Fruit fly (Drosophila melanogaster) whole organism, wandering third instar larva: Measurements from ENCODE around the gene CG31223.
A peak's percentile ranks its signal among the peaks of the same experiment; 100 is the strongest.

ENCODE experiments used
- Abd-B ChIP-seq: fragments of >200 bp; optimal IDR thresholded peaks from 2 replicates; lab custom pipeline; 2017; ENCODE audit warnings: missing biosample characterization, missing genetic modification characterization
- CG32264 ChIP-seq: fragments of 200-800 bp; sonication (Bioruptor generic); optimal IDR thresholded peaks from 2 replicates; lab custom pipeline; 2016; ENCODE audit warnings: missing biosample characterization, missing genetic modification characterization
- CG9705 ChIP-seq: fragments of 200-800 bp; sonication (Bioruptor generic); optimal IDR thresholded peaks from 2 replicates; lab custom pipeline; 2018; ENCODE audit warnings: missing biosample characterization, mild to moderate bottlenecking, missing genetic modification characterization
- CrebA ChIP-seq: fragments of 200-800 bp; sonication (Bioruptor generic); optimal IDR thresholded peaks from 2 replicates; lab custom pipeline; 2016; ENCODE audit warnings: missing biosample characterization, mild to moderate bottlenecking, missing genetic modification characterization, borderline replicate concordance
- Dfd ChIP-seq: fragments of >200 bp; optimal IDR thresholded peaks from 2 replicates; lab custom pipeline; 2017; ENCODE audit warnings: missing biosample characterization, missing genetic modification characterization
- Dif ChIP-seq: fragments of 200-275, 200-300 bp; sonication (Bioruptor generic); optimal IDR thresholded peaks from 2 replicates; lab custom pipeline; 2018; ENCODE audit warnings: missing biosample characterization, missing genetic modification characterization; ENCODE audit not compliant: partially characterized antibody
- GATAd ChIP-seq: sonication (Bioruptor generic); optimal IDR thresholded peaks from 2 replicates; lab custom pipeline; 2016; ENCODE audit warnings: missing biosample characterization, missing genetic modification characterization
- HLH106 ChIP-seq: fragments of 200-800 bp; optimal IDR thresholded peaks from 3 replicates; lab custom pipeline; 2019; ENCODE audit warnings: missing biosample characterization, mild to moderate bottlenecking, missing genetic modification characterization, moderate library complexity
- Hnf4 ChIP-seq: fragments of 200-800 bp; sonication (Bioruptor generic); optimal IDR thresholded peaks from 2 replicates; lab custom pipeline; 2016; ENCODE audit warnings: missing biosample characterization, mild to moderate bottlenecking, missing genetic modification characterization
- Hr78 ChIP-seq: fragments of >200 bp; optimal IDR thresholded peaks from 2 replicates; lab custom pipeline; 2017; ENCODE audit warnings: missing biosample characterization, missing genetic modification characterization
- Hr83 ChIP-seq: fragments of 200-300 bp; sonication (Bioruptor generic); optimal IDR thresholded peaks from 2 replicates; lab custom pipeline; 2016; ENCODE audit warnings: missing biosample characterization, mild to moderate bottlenecking, missing genetic modification characterization, moderate library complexity; ENCODE audit not compliant: poor library complexity, severe bottlenecking
- Jra ChIP-seq: sonication (Bioruptor generic); optimal IDR thresholded peaks from 2 replicates; lab custom pipeline; 2016; ENCODE audit warnings: missing biosample characterization, missing genetic modification characterization
- Mio ChIP-seq: sonication (Bioruptor generic); optimal IDR thresholded peaks from 2 replicates; lab custom pipeline; 2016; ENCODE audit warnings: missing biosample characterization, missing genetic modification characterization
- Myc ChIP-seq: fragments of >200 bp; optimal IDR thresholded peaks from 2 replicates; lab custom pipeline; 2017
- N ChIP-seq: fragments of >200 bp; optimal IDR thresholded peaks from 2 replicates; lab custom pipeline; 2018; ENCODE audit warnings: missing biosample characterization, missing external identifiers, missing genetic modification characterization
- OdsH ChIP-seq: fragments of 200-800 bp; sonication (Bioruptor generic); optimal IDR thresholded peaks from 2 replicates; lab custom pipeline; 2016; ENCODE audit warnings: missing biosample characterization, mild to moderate bottlenecking, missing genetic modification characterization
- Rel ChIP-seq, 2 experiments: fragments of 200-800 bp; sonication (Bioruptor generic) in 1 of 2; optimal IDR thresholded peaks; 2 replicates in 1 of 2; 3 replicates in 1 of 2; lab custom pipeline; 2016 to 2019; ENCODE audit warnings: mild to moderate bottlenecking in 2 of 2, missing biosample characterization in 2 of 2, missing genetic modification characterization in 2 of 2, moderate library complexity in 1 of 2
- Sp1 ChIP-seq: fragments of 200-800 bp; sonication (Bioruptor generic); optimal IDR thresholded peaks from 3 replicates; lab custom pipeline; 2019; ENCODE audit warnings: missing biosample characterization, mild to moderate bottlenecking, missing genetic modification characterization, moderate library complexity
- Vsx2 ChIP-seq: fragments of 200-300, 225-300 bp; sonication (Bioruptor generic); optimal IDR thresholded peaks from 2 replicates; lab custom pipeline; 2018; ENCODE audit warnings: missing biosample characterization, missing genetic modification characterization; ENCODE audit not compliant: partially characterized antibody
- br ChIP-seq: fragments of 200-800 bp; sonication (Bioruptor generic); optimal IDR thresholded peaks from 2 replicates; lab custom pipeline; 2016; ENCODE audit warnings: missing biosample characterization, missing genetic modification characterization
- brk ChIP-seq: fragments of 200-800 bp; sonication (Bioruptor generic); optimal IDR thresholded peaks from 2 replicates; lab custom pipeline; 2016; ENCODE audit warnings: missing biosample characterization, mild to moderate bottlenecking, missing genetic modification characterization
- dl ChIP-seq, 2 experiments: fragments of 175-275, 200-275 bp in 1 of 2; fragments of 200-275 bp in 1 of 2; sonication (Bioruptor generic); optimal IDR thresholded peaks; lab custom pipeline; 2018; ENCODE audit warnings: mild to moderate bottlenecking in 2 of 2, missing biosample characterization in 2 of 2, missing genetic modification characterization in 2 of 2, moderate library complexity in 2 of 2; ENCODE audit not compliant: partially characterized antibody in 2 of 2, insufficient read depth in 1 of 2
- dmrt93B ChIP-seq: fragments of 200-800 bp; sonication (Bioruptor generic); optimal IDR thresholded peaks from 2 replicates; lab custom pipeline; 2018; ENCODE audit warnings: missing biosample characterization, mild to moderate bottlenecking, missing genetic modification characterization
- dsf ChIP-seq: sonication (Bioruptor generic); optimal IDR thresholded peaks from 2 replicates; lab custom pipeline; 2016; ENCODE audit warnings: missing biosample characterization, missing genetic modification characterization, borderline replicate concordance
- ey ChIP-seq: fragments of 200-800 bp; sonication (Bioruptor generic); optimal IDR thresholded peaks from 2 replicates; lab custom pipeline; 2016; ENCODE audit warnings: missing biosample characterization, missing genetic modification characterization
- foxo ChIP-seq, 2 experiments: fragments of 200-800 bp; sonication (Bioruptor generic); optimal IDR thresholded peaks; 2 replicates in 1 of 2; 3 replicates in 1 of 2; lab custom pipeline; 2016 to 2017; ENCODE audit warnings: missing biosample characterization in 2 of 2, missing genetic modification characterization in 2 of 2
- fru ChIP-seq: fragments of 200-800 bp; sonication (Bioruptor generic); optimal IDR thresholded peaks from 3 replicates; lab custom pipeline; 2016; ENCODE audit warnings: missing biosample characterization, mild to moderate bottlenecking, missing genetic modification characterization
- h ChIP-seq: fragments of 200-800 bp; sonication (Bioruptor generic); optimal IDR thresholded peaks from 3 replicates; lab custom pipeline; 2016; ENCODE audit warnings: missing biosample characterization, mild to moderate bottlenecking, missing genetic modification characterization
- jim ChIP-seq: fragments of 175-275, 200-325 bp; sonication (Bioruptor generic); optimal IDR thresholded peaks from 2 replicates; lab custom pipeline; 2016; ENCODE audit warnings: missing biosample characterization, mild to moderate bottlenecking, missing genetic modification characterization
- lola ChIP-seq: fragments of >200 bp; optimal IDR thresholded peaks from 2 replicates; lab custom pipeline; 2017; ENCODE audit warnings: missing biosample characterization, missing genetic modification characterization
- pan ChIP-seq: fragments of >200 bp; optimal IDR thresholded peaks from 2 replicates; lab custom pipeline; 2017
- psq ChIP-seq: fragments of 200-800 bp; sonication (Bioruptor generic); optimal IDR thresholded peaks from 3 replicates; lab custom pipeline; 2017; ENCODE audit warnings: missing biosample characterization, mild to moderate bottlenecking, missing genetic modification characterization, moderate library complexity
- rgr ChIP-seq: fragments of 200-800 bp; sonication (Bioruptor generic); optimal IDR thresholded peaks from 3 replicates; lab custom pipeline; 2016; ENCODE audit warnings: missing biosample characterization, mild to moderate bottlenecking, missing genetic modification characterization
- sage ChIP-seq: fragments of 200-800 bp; sonication (Bioruptor generic); optimal IDR thresholded peaks from 2 replicates; lab custom pipeline; 2016; ENCODE audit warnings: missing biosample characterization, mild to moderate bottlenecking, missing genetic modification characterization
- sv ChIP-seq: fragments of 200-800 bp; sonication (Bioruptor generic); optimal IDR thresholded peaks from 3 replicates; lab custom pipeline; 2016; ENCODE audit warnings: missing biosample characterization, missing genetic modification characterization
- tai ChIP-seq: sonication (Bioruptor generic); optimal IDR thresholded peaks from 2 replicates; lab custom pipeline; 2016; ENCODE audit warnings: missing biosample characterization, missing genetic modification characterization
- usp ChIP-seq: fragments of >200 bp; optimal IDR thresholded peaks from 2 replicates; lab custom pipeline; 2017; ENCODE audit warnings: missing biosample characterization, missing genetic modification characterization
- woc ChIP-seq: sonication (Bioruptor generic); optimal IDR thresholded peaks from 2 replicates; lab custom pipeline; 2016; ENCODE audit warnings: missing biosample characterization, mild to moderate bottlenecking, missing genetic modification characterization

CG31223 gene

DNA sequence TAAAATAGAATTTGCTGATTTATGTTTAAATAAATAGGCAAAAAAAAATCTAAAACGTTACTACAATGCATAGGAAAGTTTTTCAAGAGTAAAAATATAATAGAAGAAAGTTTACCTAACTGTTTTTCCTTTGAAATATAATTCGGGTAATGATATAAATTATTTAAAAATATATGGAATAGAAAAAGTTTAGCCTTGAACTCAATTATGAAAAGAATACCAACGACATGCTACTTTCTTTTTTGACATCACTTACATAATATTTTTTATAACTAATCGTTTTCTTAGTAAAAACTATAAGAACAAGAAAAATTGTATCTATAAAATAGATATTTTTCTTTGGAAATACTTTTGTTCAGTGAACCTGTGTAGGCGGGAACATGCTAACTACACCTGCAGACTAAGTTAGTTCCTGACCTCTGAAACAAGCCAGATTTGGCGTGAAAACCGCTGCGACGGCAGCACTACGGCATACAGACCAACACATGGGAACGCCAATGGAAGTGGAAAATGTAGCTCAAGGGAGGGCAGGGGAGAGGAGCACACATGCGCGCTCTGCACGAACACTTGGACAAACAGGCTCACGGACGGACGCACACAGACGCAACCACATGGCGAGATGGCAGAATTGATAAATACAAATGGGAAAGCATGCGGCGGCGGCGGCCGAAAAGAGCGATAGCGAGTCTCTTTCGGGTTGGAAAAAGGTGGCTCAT is 1.4 kb upstream of the CG31223 start:
- TF ChIP-seq sv (GFP tag; lab: Kevin White, UChicago): no peak
- TF ChIP-seq Vsx2 (GFP tag; lab: Kevin White, UChicago): no peak
- no peak for TF ChIP-seq Hnf4 (GFP tag; lab: Kevin White, UChicago)
- peak; percentile 80 for TF ChIP-seq N
- peak; percentile 48 for TF ChIP-seq Rel (GFP tag; optimal IDR thresholded peaks at IDR 0.05; lab: Kevin White, UChicago)
- peak; percentile 90 for TF ChIP-seq Rel (tag; optimal IDR thresholded peaks at IDR 0.05; lab: Kevin White, UChicago)
- TF ChIP-seq Hr83: peak; percentile 87
- TF ChIP-seq dmrt93B (GFP tag; lab: Kevin White, UChicago): no peak
- TF ChIP-seq Dif (GFP tag; lab: Kevin White, UChicago): peak; percentile 45
- no peak for TF ChIP-seq Mio (GFP tag; lab: Kevin White, UChicago)
- no peak for TF ChIP-seq OdsH (GFP tag; lab: Kevin White, UChicago)
- no peak for TF ChIP-seq CG32264 (GFP tag; lab: Kevin White, UChicago)
- no peak for TF ChIP-seq CG9705 (GFP tag; lab: Kevin White, UChicago)
- TF ChIP-seq psq (GFP tag; lab: Kevin White, UChicago): peak; percentile 22
- no peak for TF ChIP-seq brk (GFP tag; lab: Kevin White, UChicago)
- TF ChIP-seq tai (GFP tag; lab: Kevin White, UChicago): no peak
- TF ChIP-seq woc: peak; percentile 79
- TF ChIP-seq fru (GFP tag; lab: Kevin White, UChicago): no peak
- TF ChIP-seq usp (GFP tag; lab: Kevin White, UChicago): no peak
- TF ChIP-seq Myc: peak; percentile 97
- no peak for TF ChIP-seq Abd-B (GFP tag; lab: Kevin White, UChicago)
- peak; percentile 70 for TF ChIP-seq br (GFP tag; lab: Kevin White, UChicago)
- no peak for TF ChIP-seq Dfd
- peak; percentile 14 for TF ChIP-seq HLH106
- TF ChIP-seq pan: no peak
- TF ChIP-seq ey (GFP tag; lab: Kevin White, UChicago): no peak
- TF ChIP-seq jim (GFP tag; lab: Kevin White, UChicago): no peak
- peak in 1 of 2 experiments; percentile 1 for TF ChIP-seq foxo (GFP tag; optimal IDR thresholded peaks at IDR 0.05; lab: Kevin White, UChicago)
- peak; percentile 19 for TF ChIP-seq Jra (GFP tag; lab: Kevin White, UChicago)
- TF ChIP-seq Sp1: no peak
- TF ChIP-seq lola (GFP tag; lab: Kevin White, UChicago): no peak
- TF ChIP-seq h (GFP tag; lab: Kevin White, UChicago): peak; percentile 39
- TF ChIP-seq Hr78 (GFP tag; lab: Kevin White, UChicago): no peak
- no peak for TF ChIP-seq sage (GFP tag; lab: Kevin White, UChicago)
- no peak for TF ChIP-seq CrebA (GFP tag; lab: Kevin White, UChicago)
- peak; percentile 22 for TF ChIP-seq rgr
- no peak for TF ChIP-seq GATAd (GFP tag; lab: Kevin White, UChicago)
- TF ChIP-seq dsf: no peak
- TF ChIP-seq dl (GFP tag; optimal IDR thresholded peaks at IDR 0.05; lab: Kevin White, UChicago; ENCODE audit: insufficient read depth in 1 of 2, partially characterized antibody in 2 of 2): peak; percentile 20 to 57

DNA sequence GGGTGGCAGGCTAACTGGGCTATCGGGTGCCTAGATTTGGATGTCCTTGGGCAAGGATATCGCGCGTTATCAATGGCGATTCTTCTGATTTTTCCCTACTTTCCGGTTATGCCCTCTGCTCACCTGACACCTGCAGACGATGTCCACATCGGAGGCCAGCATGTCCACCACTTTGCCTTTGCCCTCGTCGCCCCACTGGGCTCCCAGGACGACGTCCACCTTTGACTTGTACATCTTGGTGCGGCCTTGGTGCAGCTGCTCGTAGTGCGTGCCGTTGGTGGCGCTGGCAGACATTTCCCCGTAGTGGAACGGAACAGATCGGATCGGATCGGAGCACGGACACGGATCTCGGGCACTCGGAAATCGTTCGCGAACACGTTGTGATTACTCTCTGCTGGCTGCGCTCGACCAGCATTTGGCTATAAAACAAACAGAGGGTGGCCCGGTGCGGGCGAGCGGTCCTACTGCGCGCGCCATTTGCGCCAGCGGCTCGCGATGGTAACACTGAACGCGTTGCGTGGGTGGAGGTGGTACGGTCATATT is 703 bp upstream of the CG31223 start, which contains the start of gene Adss:
Gene Adss (minus strand): TSS at position 428 of the 543 bp plus-strand sequence.
- TF ChIP-seq dl (GFP tag; optimal IDR thresholded peaks at IDR 0.05; lab: Kevin White, UChicago; ENCODE audit: insufficient read depth in 1 of 2, partially characterized antibody in 2 of 2): peak in 1 of 2 experiments; percentile 1
- TF ChIP-seq Rel (GFP tag; optimal IDR thresholded peaks at IDR 0.05; lab: Kevin White, UChicago): no peak
- peak; percentile 55 for TF ChIP-seq Rel (tag; optimal IDR thresholded peaks at IDR 0.05; lab: Kevin White, UChicago)
- TF ChIP-seq foxo (GFP tag; optimal IDR thresholded peaks at IDR 0.05; lab: Kevin White, UChicago): peak in 1 of 2 experiments; percentile 9
- TF ChIP-seq Hr78 (GFP tag; lab: Kevin White, UChicago): no peak
- TF ChIP-seq Myc: no peak
- TF ChIP-seq Hnf4 (GFP tag; lab: Kevin White, UChicago): no peak
- no peak for TF ChIP-seq tai (GFP tag; lab: Kevin White, UChicago)
- TF ChIP-seq Mio (GFP tag; lab: Kevin White, UChicago): no peak
- TF ChIP-seq ey (GFP tag; lab: Kevin White, UChicago): no peak
- peak; percentile 59 for TF ChIP-seq Hr83
- TF ChIP-seq fru (GFP tag; lab: Kevin White, UChicago): peak; percentile 20
- no peak for TF ChIP-seq CG9705 (GFP tag; lab: Kevin White, UChicago)
- peak; percentile 41 for TF ChIP-seq Sp1
- TF ChIP-seq Dfd: no peak
- TF ChIP-seq Dif (GFP tag; lab: Kevin White, UChicago): peak; percentile 9
- peak; percentile 9 for TF ChIP-seq rgr
- TF ChIP-seq h (GFP tag; lab: Kevin White, UChicago): peak; percentile 14
- TF ChIP-seq dmrt93B (GFP tag; lab: Kevin White, UChicago): no peak
- TF ChIP-seq OdsH (GFP tag; lab: Kevin White, UChicago): no peak
- TF ChIP-seq sv (GFP tag; lab: Kevin White, UChicago): no peak
- TF ChIP-seq HLH106: peak; percentile 42
- no peak for TF ChIP-seq jim (GFP tag; lab: Kevin White, UChicago)
